Fruit fly (Drosophila melanogaster) whole organism, adult: ENCODE measurements around the gene CG10097.
A peak's percentile ranks its signal among the peaks of the same experiment; 100 is the strongest.

ENCODE experiments used
- CG11617 ChIP-seq: fragments of 200-800 bp; sonication (Bioruptor generic); optimal IDR thresholded peaks from 2 replicates; lab custom pipeline; 2017; ENCODE audit warnings: mild to moderate bottlenecking, missing biosample characterization, missing genetic modification reagents, missing genetic modification characterization
- CG14711 ChIP-seq: fragments of 200-800 bp; sonication (Bioruptor generic); optimal IDR thresholded peaks from 2 replicates; lab custom pipeline; 2018; ENCODE audit warnings: missing biosample characterization, mild to moderate bottlenecking, missing genetic modification characterization, moderate library complexity
- CG1620 ChIP-seq: fragments of 200-800 bp; sonication (Bioruptor generic); optimal IDR thresholded peaks from 2 replicates; lab custom pipeline; 2016; ENCODE audit warnings: missing biosample characterization, missing genetic modification characterization
- CG33017 ChIP-seq: fragments of 200-800 bp; sonication (Bioruptor generic); optimal IDR thresholded peaks from 2 replicates; lab custom pipeline; 2018; ENCODE audit warnings: missing biosample characterization, mild to moderate bottlenecking, missing genetic modification characterization, moderate library complexity
- CG5204 ChIP-seq: fragments of 200-800 bp; sonication (Bioruptor generic); optimal IDR thresholded peaks from 2 replicates; lab custom pipeline; 2016; ENCODE audit warnings: missing biosample characterization, missing genetic modification characterization
- CG7045 ChIP-seq: fragments of 200-800 bp; sonication (Bioruptor generic); optimal IDR thresholded peaks from 2 replicates; lab custom pipeline; 2017; ENCODE audit warnings: missing biosample characterization, mild to moderate bottlenecking, missing genetic modification characterization
- CG7101 ChIP-seq: fragments of 200-800 bp; sonication (Bioruptor generic); optimal IDR thresholded peaks from 2 replicates; lab custom pipeline; 2018; ENCODE audit warnings: missing biosample characterization, mild to moderate bottlenecking, missing genetic modification characterization, moderate library complexity
- Clk ChIP-seq: fragments of 200-800 bp; sonication (Bioruptor generic); optimal IDR thresholded peaks from 2 replicates; lab custom pipeline; 2017; ENCODE audit warnings: missing biosample characterization, missing genetic modification characterization
- Crg-1 ChIP-seq: fragments of 200-800 bp; sonication (Bioruptor generic); optimal IDR thresholded peaks from 2 replicates; lab custom pipeline; 2016; ENCODE audit warnings: missing biosample characterization, missing genetic modification characterization
- Hr96 ChIP-seq: fragments of 200-800 bp; sonication (Bioruptor generic); optimal IDR thresholded peaks from 2 replicates; lab custom pipeline; 2016; ENCODE audit warnings: missing biosample characterization, missing genetic modification characterization
- Mnt ChIP-seq: fragments of 200-800 bp; sonication (Bioruptor generic); optimal IDR thresholded peaks from 2 replicates; lab custom pipeline; 2016; ENCODE audit warnings: missing biosample characterization, mild to moderate bottlenecking, missing genetic modification characterization
- bab1 ChIP-seq: fragments of 200-800 bp; sonication (Bioruptor generic); optimal IDR thresholded peaks from 3 replicates; lab custom pipeline; 2019; ENCODE audit warnings: missing biosample characterization, mild to moderate bottlenecking, missing genetic modification characterization, moderate library complexity
- cic ChIP-seq: fragments of 200-800 bp; sonication (Bioruptor generic); optimal IDR thresholded peaks from 2 replicates; lab custom pipeline; 2017; ENCODE audit warnings: missing biosample characterization, mild to moderate bottlenecking, missing genetic modification characterization, moderate library complexity
- cnc ChIP-seq, 2 experiments: fragments of >200 bp; optimal IDR thresholded peaks; 2 replicates each; lab custom pipeline; 2017
- kay ChIP-seq: fragments of 200-800 bp; sonication (Bioruptor generic); peaks from one replicate; lab custom pipeline; 2016; ENCODE audit warnings: missing biosample characterization, missing genetic modification characterization, borderline replicate concordance
- ovo ChIP-seq: fragments of 200-800 bp; sonication (Bioruptor generic); optimal IDR thresholded peaks from 2 replicates; lab custom pipeline; 2016; ENCODE audit warnings: missing biosample characterization, missing genetic modification characterization
- pad ChIP-seq: fragments of 200-800 bp; sonication (Bioruptor generic); optimal IDR thresholded peaks from 3 replicates; lab custom pipeline; 2017; ENCODE audit warnings: missing biosample characterization, missing genetic modification characterization, mild to moderate bottlenecking, moderate library complexity, missing genetic modification reagents
- tj ChIP-seq: fragments of 200-800 bp; sonication (Bioruptor generic); optimal IDR thresholded peaks from 3 replicates; lab custom pipeline; 2017; ENCODE audit warnings: missing biosample characterization, mild to moderate bottlenecking, missing genetic modification characterization, moderate library complexity
- toe ChIP-seq: fragments of 200-800 bp; sonication (Bioruptor generic); optimal IDR thresholded peaks from 2 replicates; lab custom pipeline; 2016; ENCODE audit warnings: missing biosample characterization, missing genetic modification characterization

Gene CG10097

DNA sequence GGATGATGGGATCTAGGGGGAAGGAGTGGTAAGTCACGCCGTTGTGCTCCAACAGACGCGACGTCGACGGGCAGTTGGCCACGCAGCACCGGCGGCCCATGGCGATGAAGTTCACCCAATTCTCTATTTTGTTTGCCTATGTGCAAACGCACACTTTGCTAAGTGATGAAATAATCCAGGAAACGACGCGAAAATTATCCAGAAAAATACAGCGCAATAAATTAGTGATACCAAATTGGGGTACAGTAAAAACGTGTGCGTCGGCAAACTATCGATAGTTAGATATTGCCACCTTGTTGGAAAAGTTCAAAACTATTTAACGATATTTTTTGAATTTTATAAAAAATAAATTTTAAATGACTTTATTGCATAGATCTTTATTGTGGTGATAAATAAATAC, 39.7 kb downstream of the CG10097 start, which contains the start of gene MBD-R2:
MBD-R2 (minus strand) TSS at position 222 of the 400 bp plus-strand sequence.
- TF ChIP-seq CG11617 (GFP tag; lab: Kevin White, UChicago) (no peak), Mnt (GFP tag; lab: Kevin White, UChicago) (peak; percentile 31), tj (GFP tag; lab: Kevin White, UChicago) (no peak), Hr96 (GFP tag; lab: Kevin White, UChicago) (no peak), CG14711 (tag; lab: Kevin White, UChicago) (no peak), cnc (optimal IDR thresholded peaks at IDR 0.05; lab: Kevin White, UChicago) (no peak), pad (GFP tag; lab: Kevin White, UChicago) (no peak), CG7045 (GFP tag; lab: Kevin White, UChicago) (no peak), Clk (no peak), CG1620 (no peak), bab1 (peak; percentile 19), toe (GFP tag; lab: Kevin White, UChicago) (no peak), cic (GFP tag; lab: Kevin White, UChicago) (no peak)

DNA sequence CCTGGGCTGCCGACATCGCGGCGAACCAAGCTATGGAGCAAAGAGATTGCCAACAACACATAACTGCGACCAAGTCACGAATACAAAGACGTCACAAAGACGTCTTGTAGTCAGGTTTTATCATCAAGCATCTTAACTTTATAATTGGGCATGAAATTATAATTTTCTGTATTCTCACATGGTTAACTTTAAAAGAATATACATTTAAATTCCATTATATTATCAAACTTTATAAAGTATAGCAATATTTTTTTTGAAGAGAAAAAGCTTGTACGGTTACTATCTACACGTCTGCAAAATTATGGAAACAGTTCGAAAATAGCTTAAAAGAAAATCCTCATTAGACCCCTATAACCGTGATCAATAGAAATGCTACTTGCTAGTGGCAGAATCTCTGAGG, 43.8 kb downstream of the CG10097 start, which contains the start of gene CG10041:
CG10041 (minus strand) TSS at position 101 of the 400 bp plus-strand sequence.
- TF ChIP-seq CG11617 (GFP tag; lab: Kevin White, UChicago): no peak
- no peak for TF ChIP-seq ovo (GFP tag; lab: Kevin White, UChicago)
- TF ChIP-seq CG7101 (tag; lab: Kevin White, UChicago): no peak
- no peak for TF ChIP-seq pad (GFP tag; lab: Kevin White, UChicago)

DNA sequence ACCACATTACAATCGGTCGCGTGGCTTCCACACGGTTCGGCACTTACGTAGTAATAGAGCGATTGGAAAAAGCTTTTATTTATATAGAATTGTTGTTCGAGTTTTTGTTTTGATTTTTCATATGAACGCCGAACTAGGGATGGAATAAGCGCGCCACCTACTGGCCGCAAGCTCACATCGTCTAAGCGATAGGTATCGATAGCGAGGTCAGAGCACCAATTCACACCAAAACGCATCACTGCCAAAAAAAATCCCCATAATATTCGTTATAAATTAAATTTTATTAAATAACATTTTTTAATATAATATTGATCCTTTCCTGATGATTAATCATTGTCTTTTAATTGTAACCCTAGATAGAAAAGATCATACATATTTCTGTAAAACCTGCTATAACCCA, 45.3 kb downstream of the CG10097 start, which contains the start of gene CG10038:
CG10038 (minus strand) TSS at position 148 of the 400 bp plus-strand sequence.
- TF ChIP-seq cic (GFP tag; lab: Kevin White, UChicago): no peak
- peak; percentile 4 for TF ChIP-seq CG1620
- peak; percentile 27 for TF ChIP-seq toe (GFP tag; lab: Kevin White, UChicago)
- TF ChIP-seq bab1: peak; percentile 39

dm6 chr3R:12347659-12348058, 48.1 kb downstream of the CG10097 start:
- TF ChIP-seq CG1620: no peak
- peak; percentile 45 for TF ChIP-seq kay

DNA sequence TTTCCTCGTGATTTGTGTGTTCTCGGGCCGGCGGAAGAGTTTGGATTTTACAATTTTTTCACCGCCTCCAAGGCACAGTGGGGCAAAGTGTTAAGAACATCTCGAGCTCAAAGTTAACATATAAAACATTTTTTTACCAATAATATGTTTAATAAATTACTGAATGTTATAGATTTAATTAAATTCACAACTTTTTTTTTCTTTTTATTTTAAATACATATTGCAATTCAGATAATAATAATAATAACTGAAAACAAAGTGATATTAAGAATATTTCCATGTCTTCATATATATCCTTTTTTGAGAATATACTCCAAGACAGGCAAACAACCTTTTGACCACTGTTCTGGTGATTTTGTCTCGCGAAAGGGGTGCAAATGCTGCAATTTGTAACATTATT, 49.8 kb downstream of the CG10097 start:
- TF ChIP-seq CG7045 (GFP tag; lab: Kevin White, UChicago) (no peak), Hr96 (GFP tag; lab: Kevin White, UChicago) (no peak)

dm6 chr3R:12344914-12345549, 50.7 kb downstream of the CG10097 start:
- TF ChIP-seq bab1 (no peak), CG14711 (tag; lab: Kevin White, UChicago) (no peak), kay (peak; percentile 54), cic (GFP tag; lab: Kevin White, UChicago) (no peak)

- TF ChIP-seq kay: no peak
- no peak for TF ChIP-seq CG14711 (tag; lab: Kevin White, UChicago)
- no peak for TF ChIP-seq Crg-1 (GFP tag; lab: Kevin White, UChicago)
- TF ChIP-seq CG33017: no peak
- no peak for TF ChIP-seq CG1620
- TF ChIP-seq Hr96 (GFP tag; lab: Kevin White, UChicago): no peak
- TF ChIP-seq CG11617 (GFP tag; lab: Kevin White, UChicago): no peak
- no peak for TF ChIP-seq Mnt (GFP tag; lab: Kevin White, UChicago)
- TF ChIP-seq cnc (optimal IDR thresholded peaks at IDR 0.05; lab: Kevin White, UChicago): no peak
- TF ChIP-seq CG7045 (GFP tag; lab: Kevin White, UChicago): no peak
- TF ChIP-seq bab1: no peak
- TF ChIP-seq pad (GFP tag; lab: Kevin White, UChicago): no peak
- no peak for TF ChIP-seq toe (GFP tag; lab: Kevin White, UChicago)
- no peak for TF ChIP-seq Clk
- no peak for TF ChIP-seq cic (GFP tag; lab: Kevin White, UChicago)
- no peak for TF ChIP-seq CG7101 (tag; lab: Kevin White, UChicago)
- TF ChIP-seq tj (GFP tag; lab: Kevin White, UChicago): no peak
- TF ChIP-seq CG5204 (GFP tag; lab: Kevin White, UChicago): no peak
Measured at dm6 chr3R:12341374-12341773, 54.4 kb downstream of the CG10097 start, which contains the start of gene Sgsf. Sgsf (plus strand) TSS chr3R:12341674.
